Fruit fly (Drosophila melanogaster) whole organism, embryonic: ENCODE measurements around the gene Sclp.
A peak's percentile ranks its signal among the peaks of the same experiment; 100 is the strongest.

Experiments used
- B-H2 ChIP-seq: fragments of 200-800 bp; sonication (Bioruptor generic); optimal IDR thresholded peaks from 2 replicates; lab custom pipeline; 2018; ENCODE audit warnings: missing biosample characterization, mild to moderate bottlenecking, missing genetic modification characterization
- CG10267 ChIP-seq: fragments of 200-800 bp; sonication (Bioruptor generic); optimal IDR thresholded peaks from 2 replicates; lab custom pipeline; 2018; ENCODE audit warnings: missing biosample characterization, mild to moderate bottlenecking, missing genetic modification characterization, moderate library complexity
- CG12236 ChIP-seq: fragments of 200-800 bp; sonication (Bioruptor generic); optimal IDR thresholded peaks from 2 replicates; lab custom pipeline; 2016; ENCODE audit warnings: missing biosample characterization, missing genetic modification characterization
- CG12659 ChIP-seq: fragments of 200-800 bp; sonication (Bioruptor generic); optimal IDR thresholded peaks from 3 replicates; lab custom pipeline; 2017; ENCODE audit warnings: mild to moderate bottlenecking, missing biosample characterization, missing genetic modification reagents, missing genetic modification characterization
- CG12769 ChIP-seq: fragments of 200-800 bp; sonication (Bioruptor generic); optimal IDR thresholded peaks from 2 replicates; lab custom pipeline; 2019; ENCODE audit warnings: missing biosample characterization, mild to moderate bottlenecking, missing genetic modification characterization, moderate library complexity
- CG13296 ChIP-seq: fragments of 200-800 bp; sonication (Bioruptor generic); optimal IDR thresholded peaks from 3 replicates; lab custom pipeline; 2018; ENCODE audit warnings: missing biosample characterization, mild to moderate bottlenecking, missing genetic modification characterization
- CG13775 ChIP-seq: fragments of 200-800 bp; sonication (Bioruptor generic); optimal IDR thresholded peaks from 3 replicates; lab custom pipeline; 2017; ENCODE audit warnings: missing biosample characterization, mild to moderate bottlenecking, missing genetic modification characterization
- CG14860 ChIP-seq: fragments of 200-800 bp; sonication (Bioruptor generic); IDR thresholded peaks from 3 replicates; pipeline ENCODE4 v1.3.6; 2022; ENCODE audit warnings: missing biosample characterization, missing genetic modification characterization; ENCODE audit not compliant: partially characterized antibody
- CG16813 ChIP-seq: fragments of 200-800 bp; sonication (Bioruptor generic); IDR thresholded peaks from 3 replicates; pipeline ENCODE4 v1.3.6; 2022; ENCODE audit warnings: missing biosample characterization, missing genetic modification characterization; ENCODE audit not compliant: partially characterized antibody
- CG17912 ChIP-seq: fragments of 200-800 bp; sonication (Bioruptor generic); optimal IDR thresholded peaks from 2 replicates; lab custom pipeline; 2018; ENCODE audit warnings: missing biosample characterization, mild to moderate bottlenecking, missing genetic modification characterization
- CG18764 ChIP-seq: fragments of 200-800 bp; sonication (Bioruptor generic); optimal IDR thresholded peaks from 3 replicates; lab custom pipeline; 2016; ENCODE audit warnings: missing biosample characterization, missing genetic modification characterization
- CG2120 ChIP-seq: fragments of 200-800 bp; sonication (Bioruptor generic); optimal IDR thresholded peaks from 3 replicates; lab custom pipeline; 2016; ENCODE audit warnings: missing biosample characterization, missing genetic modification characterization
- CG30020 ChIP-seq: fragments of 200-800 bp; optimal IDR thresholded peaks from 2 replicates; lab custom pipeline; 2019; ENCODE audit warnings: missing biosample characterization, mild to moderate bottlenecking, missing genetic modification characterization, moderate library complexity
- CG42726 ChIP-seq: fragments of 200-800 bp; sonication (Bioruptor generic); IDR thresholded peaks from 2 replicates; pipeline ENCODE4 v1.3.6; 2022; ENCODE audit warnings: missing biosample characterization, missing genetic modification characterization; ENCODE audit not compliant: partially characterized antibody
- CG6791 ChIP-seq: fragments of 200-800 bp; sonication (Bioruptor generic); IDR thresholded peaks from 3 replicates; pipeline ENCODE4 v1.3.6; 2022; ENCODE audit warnings: missing biosample characterization, missing genetic modification characterization; ENCODE audit not compliant: partially characterized antibody
- CG6854 ChIP-seq: fragments of 200-800 bp; sonication (Bioruptor generic); optimal IDR thresholded peaks from 3 replicates; lab custom pipeline; 2017; ENCODE audit warnings: missing biosample characterization, mild to moderate bottlenecking, missing genetic modification characterization
- CG7786 ChIP-seq: fragments of 200-800 bp; sonication (Bioruptor generic); optimal IDR thresholded peaks from 2 replicates; lab custom pipeline; 2016; ENCODE audit warnings: missing biosample characterization, missing genetic modification characterization
- CG8089 ChIP-seq: fragments of 200-800 bp; sonication (Bioruptor generic); optimal IDR thresholded peaks from 3 replicates; lab custom pipeline; 2016; ENCODE audit warnings: missing biosample characterization, missing genetic modification characterization
- CG9727 ChIP-seq: fragments of 200-800 bp; sonication (Bioruptor generic); optimal IDR thresholded peaks from 3 replicates; lab custom pipeline; 2017; ENCODE audit warnings: missing biosample characterization, mild to moderate bottlenecking, missing genetic modification characterization
- Dek ChIP-seq: fragments of 200-800 bp; sonication (Bioruptor generic); optimal IDR thresholded peaks from 3 replicates; lab custom pipeline; 2019; ENCODE audit warnings: missing biosample characterization, mild to moderate bottlenecking, missing genetic modification characterization, moderate library complexity
- Dip3 ChIP-seq: fragments of 200-800 bp; sonication (Bioruptor generic); optimal IDR thresholded peaks from 3 replicates; lab custom pipeline; 2016; ENCODE audit warnings: missing biosample characterization, missing genetic modification characterization
- Doc3 ChIP-seq: fragments of 200-800 bp; sonication (Bioruptor generic); IDR thresholded peaks from 3 replicates; pipeline ENCODE4 v1.3.6; 2022; ENCODE audit warnings: missing biosample characterization, missing genetic modification characterization; ENCODE audit not compliant: partially characterized antibody
- Dref ChIP-seq: fragments of 200-800 bp; sonication (Bioruptor generic); IDR thresholded peaks from 2 replicates; pipeline ENCODE4 v1.3.6; 2022; ENCODE audit warnings: missing biosample characterization, missing genetic modification characterization
- E2f2 ChIP-seq: fragments of 200-800 bp; sonication (Bioruptor generic); IDR thresholded peaks from 2 replicates; pipeline ENCODE4 v1.3.6; 2022; ENCODE audit warnings: missing biosample characterization, missing genetic modification characterization
- HLH3B ChIP-seq: fragments of 200-800 bp; sonication (Bioruptor generic); IDR thresholded peaks from 2 replicates; pipeline ENCODE4 v1.3.6; 2022; ENCODE audit warnings: missing biosample characterization, missing genetic modification characterization
- HmgZ ChIP-seq: fragments of 200-800 bp; sonication (Bioruptor generic); optimal IDR thresholded peaks from 2 replicates; lab custom pipeline; 2018; ENCODE audit warnings: missing biosample characterization, mild to moderate bottlenecking, missing genetic modification characterization
- MTF-1 ChIP-seq: fragments of 200-800 bp; sonication (Bioruptor generic); optimal IDR thresholded peaks from 2 replicates; lab custom pipeline; 2018; ENCODE audit warnings: missing biosample characterization, mild to moderate bottlenecking, missing genetic modification characterization, borderline replicate concordance
- NK7.1 ChIP-seq: fragments of 200-800 bp; sonication (Bioruptor generic); optimal IDR thresholded peaks from 3 replicates; lab custom pipeline; 2016; ENCODE audit warnings: missing biosample characterization, missing genetic modification characterization
- PHDP ChIP-seq: fragments of 200-800 bp; sonication (Bioruptor generic); optimal IDR thresholded peaks from 3 replicates; lab custom pipeline; 2018; ENCODE audit warnings: missing biosample characterization, mild to moderate bottlenecking, missing genetic modification characterization, moderate library complexity
- Pdp1 ChIP-seq, 2 experiments: fragments of 200-800 bp; sonication (Bioruptor generic); optimal IDR thresholded peaks; 3 replicates each; lab custom pipeline; 2016; ENCODE audit warnings: missing biosample characterization in 2 of 2, missing genetic modification characterization in 2 of 2, mild to moderate bottlenecking in 1 of 2, moderate library complexity in 1 of 2
- Side ChIP-seq: fragments of 200-800 bp; sonication (Bioruptor generic); optimal IDR thresholded peaks from 2 replicates; lab custom pipeline; 2016; ENCODE audit warnings: missing biosample characterization, missing genetic modification characterization
- Sox100B ChIP-seq: fragments of 200-800 bp; sonication (Bioruptor generic); optimal IDR thresholded peaks from 3 replicates; lab custom pipeline; 2018; ENCODE audit warnings: missing biosample characterization, mild to moderate bottlenecking, missing genetic modification characterization
- YL-1 ChIP-seq: fragments of 200-800 bp; sonication (Bioruptor generic); optimal IDR thresholded peaks from 3 replicates; lab custom pipeline; 2017; ENCODE audit warnings: missing biosample characterization, mild to moderate bottlenecking, missing genetic modification characterization
- bbx ChIP-seq: fragments of 200-800 bp; sonication (Bioruptor generic); IDR thresholded peaks from 2 replicates; pipeline ENCODE4 v1.3.6; 2022; ENCODE audit warnings: missing biosample characterization, missing genetic modification characterization; ENCODE audit not compliant: partially characterized antibody
- btn ChIP-seq: fragments of 200-800 bp; sonication (Bioruptor generic); optimal IDR thresholded peaks from 2 replicates; lab custom pipeline; 2016; ENCODE audit warnings: missing biosample characterization, missing genetic modification characterization
- cg ChIP-seq: fragments of 200-800 bp; sonication (Bioruptor generic); optimal IDR thresholded peaks from 3 replicates; lab custom pipeline; 2019; ENCODE audit warnings: missing biosample characterization, mild to moderate bottlenecking, missing genetic modification characterization, moderate library complexity
- corto ChIP-seq: fragments of 200-800 bp; sonication (Bioruptor generic); optimal IDR thresholded peaks from 2 replicates; lab custom pipeline; 2016; ENCODE audit warnings: missing biosample characterization, mild to moderate bottlenecking, missing genetic modification characterization, moderate library complexity
- crp ChIP-seq, 2 experiments: fragments of 200-800 bp; sonication (Bioruptor generic); optimal IDR thresholded peaks; 2 replicates in 1 of 2; 3 replicates in 1 of 2; lab custom pipeline; 2017; ENCODE audit warnings: missing biosample characterization in 2 of 2, missing genetic modification characterization in 2 of 2, mild to moderate bottlenecking in 1 of 2, moderate library complexity in 1 of 2
- da ChIP-seq: fragments of 200-800 bp; sonication (Bioruptor generic); optimal IDR thresholded peaks from 2 replicates; lab custom pipeline; 2016; ENCODE audit warnings: missing biosample characterization, missing genetic modification characterization
- gsb-n ChIP-seq: fragments of 200-800 bp; sonication (Bioruptor generic); optimal IDR thresholded peaks from 3 replicates; lab custom pipeline; 2018; ENCODE audit warnings: missing biosample characterization, mild to moderate bottlenecking, missing genetic modification characterization
- lilli ChIP-seq: fragments of 200-800 bp; sonication (Bioruptor generic); optimal IDR thresholded peaks from 3 replicates; lab custom pipeline; 2016; ENCODE audit warnings: missing biosample characterization, missing genetic modification characterization
- nau ChIP-seq: fragments of 200-800 bp; sonication (Bioruptor generic); optimal IDR thresholded peaks from 3 replicates; lab custom pipeline; 2017; ENCODE audit warnings: missing biosample characterization, mild to moderate bottlenecking, missing genetic modification characterization, missing genetic modification reagents
- pho ChIP-seq: fragments of 200-800 bp; sonication (Bioruptor generic); optimal IDR thresholded peaks from 2 replicates; lab custom pipeline; 2016; ENCODE audit warnings: missing biosample characterization, missing genetic modification characterization
- pum ChIP-seq: fragments of 200-800 bp; sonication (Bioruptor generic); optimal IDR thresholded peaks from 2 replicates; lab custom pipeline; 2016; ENCODE audit warnings: missing biosample characterization, missing genetic modification characterization
- repo ChIP-seq: fragments of 200-800 bp; sonication (Bioruptor generic); optimal IDR thresholded peaks from 2 replicates; lab custom pipeline; 2016; ENCODE audit warnings: missing biosample characterization, missing genetic modification characterization
- row ChIP-seq: fragments of 200-800 bp; sonication (Bioruptor generic); IDR thresholded peaks from 3 replicates; pipeline ENCODE4 v1.3.6; 2022; ENCODE audit warnings: missing biosample characterization, missing genetic modification characterization
- sug ChIP-seq: fragments of 200-800 bp; optimal IDR thresholded peaks from 2 replicates; lab custom pipeline; 2019; ENCODE audit warnings: missing biosample characterization, mild to moderate bottlenecking, missing genetic modification characterization, moderate library complexity
- tna ChIP-seq: fragments of 200-800 bp; sonication (Bioruptor generic); IDR thresholded peaks from 2 replicates; pipeline ENCODE4 v1.3.6; 2022; ENCODE audit warnings: missing biosample characterization, missing genetic modification characterization; ENCODE audit not compliant: partially characterized antibody
- tup ChIP-seq: fragments of 200-800 bp; sonication (Bioruptor generic); optimal IDR thresholded peaks from 2 replicates; lab custom pipeline; 2016; ENCODE audit warnings: missing biosample characterization, mild to moderate bottlenecking, missing genetic modification characterization, moderate library complexity
- unpg ChIP-seq: fragments of 200-800 bp; sonication (Bioruptor generic); optimal IDR thresholded peaks from 3 replicates; lab custom pipeline; 2018; ENCODE audit warnings: missing biosample characterization, mild to moderate bottlenecking, missing genetic modification characterization, moderate library complexity

The Sclp gene

DNA sequence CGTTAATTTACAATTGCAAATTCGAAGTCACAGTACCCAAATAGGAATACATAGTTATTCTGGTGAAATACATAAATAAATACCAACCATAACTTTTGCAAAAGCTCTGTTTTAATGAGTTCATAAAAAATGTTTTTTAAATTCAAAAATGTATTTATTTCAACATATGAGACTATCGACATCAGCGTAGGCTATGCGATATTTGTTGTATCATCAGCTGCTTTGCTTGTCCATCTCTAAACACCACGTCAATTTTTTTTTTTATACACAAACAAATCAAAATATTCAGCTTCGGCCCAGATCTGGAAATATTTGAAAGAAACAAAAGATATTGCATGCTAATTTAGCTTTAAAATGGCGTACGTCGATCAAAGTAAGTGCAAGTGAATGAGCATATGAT lies 36.3 kb downstream of the Sclp start, which contains the start of gene CG1840 (continued):
- TF ChIP-seq corto (GFP tag; lab: Kevin White, UChicago) (no peak), CG10267 (tag; lab: Kevin White, UChicago) (peak; percentile 44), CG8089 (no peak), Dek (no peak), gsb-n (tag; lab: Kevin White, UChicago) (no peak), PHDP (tag; lab: Kevin White, UChicago) (peak; percentile 0), NK7.1 (GFP tag; lab: Kevin White, UChicago) (no peak), pho (no peak), repo (GFP tag; lab: Kevin White, UChicago) (no peak), bbx (GFP tag; lab: Robert Waterston, UW) (peak; percentile 74), crp (GFP tag; optimal IDR thresholded peaks at IDR 0.05; lab: Kevin White, UChicago) (peak in 1 of 2 experiments; percentile 79), row (GFP tag; lab: Robert Waterston, UW) (peak; percentile 80), CG12659 (GFP tag; lab: Kevin White, UChicago) (peak; percentile 14), CG16813 (GFP tag; lab: Robert Waterston, UW) (peak; percentile 65), nau (no peak), Pdp1 (GFP tag; optimal IDR thresholded peaks at IDR 0.05; lab: Kevin White, UChicago) (peak in 1 of 2 experiments; percentile 95), da (GFP tag; lab: Kevin White, UChicago) (no peak), lilli (GFP tag; lab: Kevin White, UChicago) (peak; percentile 8), CG2120 (GFP tag; lab: Kevin White, UChicago) (peak; percentile 37), YL-1 (GFP tag; lab: Kevin White, UChicago) (peak; percentile 13), B-H2 (no peak), HLH3B (GFP tag; lab: Robert Waterston, UW) (no peak), Doc3 (GFP tag; lab: Robert Waterston, UW) (peak; percentile 77), E2f2 (GFP tag; lab: Robert Waterston, UW) (0 out of 2 replicates have a peak, but pooled peaks have one; percentile 20), btn (GFP tag; lab: Kevin White, UChicago) (no peak), CG14860 (GFP tag; lab: Robert Waterston, UW) (peak; percentile 55; the same call in 2 of the 3 replicates), CG17912 (GFP tag; lab: Kevin White, UChicago) (no peak), cg (GFP tag; lab: Kevin White, UChicago) (no peak), CG42726 (GFP tag; lab: Robert Waterston, UW) (0 out of 2 replicates have a peak, but pooled peaks have one; percentile 40), CG12236 (GFP tag; lab: Kevin White, UChicago) (no peak), CG6791 (GFP tag; lab: Robert Waterston, UW) (peak; percentile 77), tna (peak; percentile 51; the same call in 1 of the 2 replicates)

DNA sequence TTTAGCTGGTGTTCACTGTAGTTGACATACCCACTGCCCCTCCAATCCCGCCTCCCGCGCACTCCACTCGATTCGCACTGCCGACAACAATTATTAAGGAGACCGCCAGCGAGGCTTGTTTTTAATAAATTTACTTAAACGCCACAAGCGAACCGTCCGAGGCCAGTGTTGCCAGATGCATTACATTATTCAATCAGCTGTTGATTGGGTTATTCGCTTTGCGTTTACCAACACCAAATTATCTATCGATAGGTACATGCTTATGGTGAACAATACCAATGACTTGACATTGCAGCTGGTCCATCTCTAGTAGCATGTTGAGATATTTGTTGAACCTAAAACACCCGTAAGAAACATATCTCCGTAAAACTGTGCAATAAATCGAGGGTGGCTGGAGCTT lies 37.5 kb downstream of the Sclp start, which contains the start of the genes CG10353 and SelG:
TSS of gene CG10353 (minus strand) at position 187 of the 400 bp plus-strand sequence.
TSS of gene SelG (plus strand) at position 309 of the 400 bp plus-strand sequence.
- TF ChIP-seq pum (GFP tag; lab: Kevin White, UChicago) (peak; percentile 21), Dip3 (GFP tag; lab: Kevin White, UChicago) (peak; percentile 44), CG9727 (no peak), repo (GFP tag; lab: Kevin White, UChicago) (peak; percentile 38), MTF-1 (GFP tag; lab: Kevin White, UChicago) (peak; percentile 56), CG18764 (GFP tag; lab: Kevin White, UChicago) (peak; percentile 27), CG7786 (peak; percentile 43), Side (peak; percentile 29), CG6854 (no peak), sug (tag; lab: Kevin White, UChicago) (peak; percentile 31), CG13775 (no peak), tup (GFP tag; lab: Kevin White, UChicago) (peak; percentile 10), CG30020 (tag; lab: Kevin White, UChicago) (peak; percentile 28), CG13296 (GFP tag; lab: Kevin White, UChicago) (peak; percentile 20), CG12769 (tag; lab: Kevin White, UChicago) (peak; percentile 54), HmgZ (tag; lab: Kevin White, UChicago) (peak; percentile 69), Dref (GFP tag; lab: Robert Waterston, UW) (peak; percentile 77), unpg (GFP tag; lab: Kevin White, UChicago) (peak; percentile 14), Sox100B (no peak)
